Fruit fly (Drosophila melanogaster) Kc167 (cell line): ENCODE measurements around the gene CG44954.

Source experiments
- Myc ChIP-seq: fragments of >200 bp; optimal IDR thresholded peaks from 2 replicates; lab custom pipeline; 2017; ENCODE audit warnings: missing external identifiers
- h ChIP-seq: fragments of >200 bp; optimal IDR thresholded peaks from 3 replicates; lab custom pipeline; 2018; ENCODE audit warnings: missing external identifiers
- insv ChIP-seq: fragments of >200 bp; optimal IDR thresholded peaks from 3 replicates; lab custom pipeline; 2018; ENCODE audit warnings: missing external identifiers
- psq ChIP-seq: fragments of >200 bp; optimal IDR thresholded peaks from 2 replicates; lab custom pipeline; 2017; ENCODE audit warnings: missing external identifiers

dm6 chr3R:30579129-30579528 lies 42.6 kb downstream of the CG44954 start, which contains the start of gene CG9702:
- TF ChIP-seq h (lab: Kevin White, UChicago) (no peak), insv (lab: Kevin White, UChicago) (no peak), Myc (no peak), psq (lab: Kevin White, UChicago) (no peak)
